Worm (Caenorhabditis elegans): ENCODE data around the gene C49F8.15.

C49F8.15 gene

ce11 chrX:13364897-13365296 is 2.5 kb upstream of the C49F8.15 start, which contains the start of gene C49F8.1:
Gene C49F8.1 (minus strand): TSS chrX:13364997.
- TF ChIP-seq hmg-20 (GFP tag; IDR thresholded peaks at IDR 0.05) (no peak), let-526 (GFP tag; IDR thresholded peaks at IDR 0.05) (no peak), sptf-2 (GFP tag; optimal IDR thresholded peaks at IDR 0.05) (no peak), hmg-1.2 (GFP tag; IDR thresholded peaks at IDR 0.05) (no peak), B0336.3 (GFP tag; IDR thresholded peaks at IDR 0.05) (no peak), ets-4 (GFP tag; optimal IDR thresholded peaks at IDR 0.05) (no peak), lir-1 (GFP tag; conservative IDR thresholded peaks at IDR 0.05) (no peak), snpc-4 (GFP tag; optimal IDR thresholded peaks at IDR 0.05) (no peak), snpc-4 (tag; optimal IDR thresholded peaks at IDR 0.05) (no peak), nfyb-1 (GFP tag; IDR thresholded peaks at IDR 0.05) (no peak), F22D6.2 (tag; optimal IDR thresholded peaks at IDR 0.05) (no peak), C17E4.6 (GFP tag; IDR thresholded peaks at IDR 0.05) (no peak), attf-6 (GFP tag; IDR thresholded peaks at IDR 0.05) (no peak), akir-1 (GFP tag; optimal IDR thresholded peaks at IDR 0.05) (no peak), xnd-1 (tag; optimal IDR thresholded peaks at IDR 0.05) (no peak), ceh-40 (GFP tag; IDR thresholded peaks at IDR 0.05) (no peak), rcor-1 (GFP tag; IDR thresholded peaks at IDR 0.05) (no peak), F23B12.7 (tag; optimal IDR thresholded peaks at IDR 0.05; ENCODE audit: insufficient read depth) (no peak), K12H6.12 (tag; optimal IDR thresholded peaks at IDR 0.05) (no peak), die-1 (tag; optimal IDR thresholded peaks at IDR 0.05) (no peak), snpc-1.1 (tag; optimal IDR thresholded peaks at IDR 0.05; ENCODE audit: insufficient read depth) (no peak)

ce11 chrX:13360632-13361031 is 1.8 kb downstream of the C49F8.15 start:
- TF ChIP-seq mes-4 (tag; optimal IDR thresholded peaks at IDR 0.05) = no peak
- TF ChIP-seq nhr-80 (tag; optimal IDR thresholded peaks at IDR 0.05) = peak; percentile 90
- TF ChIP-seq atf-7 (tag; optimal IDR thresholded peaks at IDR 0.05) = peak; percentile 35
- no peak for TF ChIP-seq dpff-1 (tag; optimal IDR thresholded peaks at IDR 0.05)
- TF ChIP-seq B0019.2 (GFP tag; conservative IDR thresholded peaks at IDR 0.05) = no peak
- TF ChIP-seq cebp-1 (GFP tag; IDR thresholded peaks at IDR 0.05) = no peak
- peak; percentile 38 for TF ChIP-seq cebp-1 (tag; optimal IDR thresholded peaks at IDR 0.05)

- TF ChIP-seq nfyb-1 (GFP tag; IDR thresholded peaks at IDR 0.05) (0 out of 2 replicates have a peak, but pooled peaks have one; percentile 26), unc-62 (GFP tag; optimal IDR thresholded peaks at IDR 0.05) (peak; percentile 18), hlh-12 (tag; optimal IDR thresholded peaks at IDR 0.05) (no peak), cebp-1 (GFP tag; IDR thresholded peaks at IDR 0.05) (no peak), cebp-1 (tag; optimal IDR thresholded peaks at IDR 0.05) (peak; percentile 19), ztf-26 (tag; optimal IDR thresholded peaks at IDR 0.05) (peak; percentile 19), sdz-38 (tag; optimal IDR thresholded peaks at IDR 0.05) (no peak), let-607 (tag; optimal IDR thresholded peaks at IDR 0.05) (no peak), snpc-4 (GFP tag; optimal IDR thresholded peaks at IDR 0.05) (no peak), snpc-4 (tag; optimal IDR thresholded peaks at IDR 0.05) (no peak), let-526 (GFP tag; IDR thresholded peaks at IDR 0.05) (no peak), nhr-80 (tag; optimal IDR thresholded peaks at IDR 0.05) (peak; percentile 35), snpc-3.4 (tag; optimal IDR thresholded peaks at IDR 0.05) (no peak), snpc-1.3 (tag; optimal IDR thresholded peaks at IDR 0.05; ENCODE audit: insufficient read depth) (no peak), mes-4 (tag; optimal IDR thresholded peaks at IDR 0.05) (no peak), F33H1.4 (GFP tag; IDR thresholded peaks at IDR 0.05) (no peak), mcd-1 (GFP tag; IDR thresholded peaks at IDR 0.05) (no peak)
These were observed 2.6 kb downstream of the C49F8.15 start for ce11 chrX:13359800-13360199.

All from whole organism, young adult.